Fruit fly (Drosophila melanogaster): ENCODE results near the gene MME1.

Gene MME1

dm6 chr2L:7042150-7042811, 15.0 kb downstream of the MME1 start (continued):
- TF ChIP-seq insv (GFP tag; optimal IDR thresholded peaks at IDR 0.05) (peak in 1 of 2 experiments; percentile 28), ken (GFP tag; IDR thresholded peaks at IDR 0.05) (peak; percentile 66; the same call in 2 of the 3 replicates), CG33557 (GFP tag; optimal IDR thresholded peaks at IDR 0.05) (peak; percentile 10), CG1602 (GFP tag; optimal IDR thresholded peaks at IDR 0.05) (no peak), CG5180 (GFP tag; optimal IDR thresholded peaks at IDR 0.05) (peak; percentile 14), CG3847 (GFP tag; IDR thresholded peaks at IDR 0.05) (peak; percentile 88), CG10366 (GFP tag; IDR thresholded peaks at IDR 0.05) (peak; percentile 61), Deaf1 (tag; optimal IDR thresholded peaks at IDR 0.05) (peak; percentile 53), CG6175 (GFP tag; IDR thresholded peaks at IDR 0.05) (peak; percentile 58; the same call in 1 of the 3 replicates), twi (tag; optimal IDR thresholded peaks at IDR 0.05) (peak; percentile 39), lola (GFP tag; optimal IDR thresholded peaks at IDR 0.05) (no peak), CG2129 (GFP tag; IDR thresholded peaks at IDR 0.05; ENCODE audit: partially characterized antibody) (no peak), CG42726 (GFP tag; IDR thresholded peaks at IDR 0.05; ENCODE audit: partially characterized antibody) (peak; percentile 71), Sox100B (GFP tag; optimal IDR thresholded peaks at IDR 0.05) (peak; percentile 33), gcm2 (GFP tag; optimal IDR thresholded peaks at IDR 0.05) (peak; percentile 22), h (optimal IDR thresholded peaks at IDR 0.05) (no peak), CG31224 (GFP tag; IDR thresholded peaks at IDR 0.05) (0 out of 2 replicates have a peak, but pooled peaks have one; percentile 15), CG9609 (GFP tag; optimal IDR thresholded peaks at IDR 0.05) (peak; percentile 17), Fer1 (GFP tag; optimal IDR thresholded peaks at IDR 0.05) (peak; percentile 67), bab2 (GFP tag; optimal IDR thresholded peaks at IDR 0.05) (no peak), nerfin-1 (tag; optimal IDR thresholded peaks at IDR 0.05) (peak; percentile 35), CG9817 (tag; optimal IDR thresholded peaks at IDR 0.05) (peak; percentile 23), emc (GFP tag; optimal IDR thresholded peaks at IDR 0.05) (no peak), CoRest (tag; optimal IDR thresholded peaks at IDR 0.05) (peak; percentile 3), luna (GFP tag; optimal IDR thresholded peaks at IDR 0.05) (peak; percentile 1), sr (GFP tag; IDR thresholded peaks at IDR 0.05) (peak; percentile 6; the same call in 1 of the 3 replicates), NfI (GFP tag; optimal IDR thresholded peaks at IDR 0.05) (peak; percentile 27), CG11560 (tag; IDR thresholded peaks at IDR 0.05) (no peak), PHDP (tag; optimal IDR thresholded peaks at IDR 0.05) (peak; percentile 38), Dbx (GFP tag; IDR thresholded peaks at IDR 0.05) (peak; percentile 69), CG6272 (GFP tag; IDR thresholded peaks at IDR 0.05) (peak; percentile 15; the same call in 1 of the 2 replicates), bcd (GFP tag; optimal IDR thresholded peaks at IDR 0.05) (peak; percentile 42), vvl (GFP tag; IDR thresholded peaks at IDR 0.05) (peak; percentile 58), psq (GFP tag; optimal IDR thresholded peaks at IDR 0.05) (no peak), CG11456 (GFP tag; IDR thresholded peaks at IDR 0.05) (peak; percentile 75), CG15011 (GFP tag; optimal IDR thresholded peaks at IDR 0.05) (peak; percentile 7), CG32532 (GFP tag; IDR thresholded peaks at IDR 0.05) (peak; percentile 54), CG13894 (tag; optimal IDR thresholded peaks at IDR 0.05) (peak; percentile 63), CG32772 (GFP tag; IDR thresholded peaks at IDR 0.05) (peak; percentile 41; the same call in 1 of the 2 replicates), CG15601 (tag; optimal IDR thresholded peaks at IDR 0.05) (peak; percentile 8), CG18011 (GFP tag; optimal IDR thresholded peaks at IDR 0.05) (no peak), Lhr (GFP tag; optimal IDR thresholded peaks at IDR 0.05) (peak; percentile 73), sob (GFP tag; IDR thresholded peaks at IDR 0.05) (peak; percentile 64), CG6791 (GFP tag; IDR thresholded peaks at IDR 0.05; ENCODE audit: partially characterized antibody) (peak; percentile 81), chm (GFP tag; IDR thresholded peaks at IDR 0.05) (peak; percentile 64), lilli (GFP tag; optimal IDR thresholded peaks at IDR 0.05) (peak; percentile 60), cwo (GFP tag; optimal IDR thresholded peaks at IDR 0.05) (no peak), CG8388 (GFP tag; optimal IDR thresholded peaks at IDR 0.05) (no peak), NFAT (GFP tag; IDR thresholded peaks at IDR 0.05) (peak; percentile 60)
